Worm (Caenorhabditis elegans) whole organism, L4 larva: ENCODE measurements around the gene arrd-24.

ENCODE experiments used
- lir-3 ChIP-seq: sonication (generic microtip); optimal IDR thresholded peaks from 2 replicates; lab custom pipeline; 2016; ENCODE audit warnings: mild to moderate bottlenecking, missing genetic modification characterization, missing compliant biosample characterization
- pha-4 ChIP-seq, 2 experiments: fragments of 150-350 bp in 1 of 2; fragments of 200-800 bp in 1 of 2; sonication (Bioruptor generic) in 1 of 2; IDR thresholded peaks in 1 of 2; optimal IDR thresholded peaks in 1 of 2; 2 replicates each; pipeline versions ENCODE4 v1.3.6 to Lab custom; 2014 to 2022; ENCODE audit warnings: missing genetic modification characterization in 2 of 2, missing genetic modification reagents in 2 of 2, missing biosample characterization in 1 of 2, missing compliant biosample characterization in 1 of 2

DNA sequence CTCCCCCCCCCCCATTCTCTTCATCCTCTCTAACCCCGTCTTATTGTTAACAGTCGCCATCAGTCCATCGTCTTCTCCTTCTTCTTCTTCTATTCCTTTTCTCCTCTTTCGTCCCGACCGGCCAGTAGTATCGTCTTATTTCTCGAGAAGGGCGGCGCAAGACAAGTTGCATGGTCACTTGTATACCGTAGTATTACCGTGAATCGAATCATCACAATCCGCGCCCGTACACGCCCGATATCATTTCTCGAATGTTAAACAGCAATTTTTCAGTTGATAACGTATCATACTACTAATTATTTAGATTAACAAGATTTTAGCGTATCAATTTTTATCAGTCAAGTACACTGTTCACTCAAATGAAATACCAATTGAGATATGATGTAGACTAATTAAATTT is 42.4 kb downstream of the arrd-24 start:
- TF ChIP-seq lir-3 (tag; lab: Kevin White, UChicago): no peak
- TF ChIP-seq pha-4 (GFP tag; IDR thresholded peaks at IDR 0.05; lab: Robert Waterston, UW): no peak
- TF ChIP-seq pha-4 (tag; optimal IDR thresholded peaks at IDR 0.05; lab: Kevin White, UChicago): no peak
